Fruit fly (Drosophila melanogaster): ENCODE results near the gene lectin-30A.

lectin-30A gene

dm6 chr2L:9244263-9244662, 10.4 kb downstream of the lectin-30A start:
- TF ChIP-seq Snoo (tag; optimal IDR thresholded peaks at IDR 0.05) (no peak), CG15710 (tag; optimal IDR thresholded peaks at IDR 0.05) (no peak), CG8301 (tag; optimal IDR thresholded peaks at IDR 0.05) (no peak), CG10348 (GFP tag; IDR thresholded peaks at IDR 0.05) (no peak), CG17806 (tag; optimal IDR thresholded peaks at IDR 0.05) (no peak), CG34367 (tag; optimal IDR thresholded peaks at IDR 0.05) (no peak), CG8159 (tag; optimal IDR thresholded peaks at IDR 0.05) (no peak)

- TF ChIP-seq CG32121 (GFP tag; IDR thresholded peaks at IDR 0.05) (0 out of 2 replicates have a peak, but pooled peaks have one; percentile 23), CG14655 (GFP tag; optimal IDR thresholded peaks at IDR 0.05) (no peak), EcR (GFP tag; optimal IDR thresholded peaks at IDR 0.05) (no peak), CG15710 (tag; optimal IDR thresholded peaks at IDR 0.05) (no peak), CG17806 (tag; optimal IDR thresholded peaks at IDR 0.05) (no peak), CG34367 (tag; optimal IDR thresholded peaks at IDR 0.05) (no peak), CG4496 (GFP tag; IDR thresholded peaks at IDR 0.05) (peak; percentile 25; the same call in 1 of the 3 replicates), CG12605 (GFP tag; IDR thresholded peaks at IDR 0.05) (no peak), gl (tag; optimal IDR thresholded peaks at IDR 0.05) (no peak), Ets98B (GFP tag; IDR thresholded peaks at IDR 0.05) (no peak), fd96Ca (GFP tag; IDR thresholded peaks at IDR 0.05) (no peak), CG8301 (tag; optimal IDR thresholded peaks at IDR 0.05) (no peak), CG8159 (tag; optimal IDR thresholded peaks at IDR 0.05) (no peak), CG9948 (tag; optimal IDR thresholded peaks at IDR 0.05) (no peak), CG13204 (GFP tag; optimal IDR thresholded peaks at IDR 0.05) (no peak), Snoo (tag; optimal IDR thresholded peaks at IDR 0.05) (no peak)
These were observed 17.2 kb downstream of the lectin-30A start for dm6 chr2L:9237212-9238031.

- no peak for TF ChIP-seq CG8159 (tag; optimal IDR thresholded peaks at IDR 0.05)
- no peak for TF ChIP-seq CG15710 (tag; optimal IDR thresholded peaks at IDR 0.05)
- no peak for TF ChIP-seq CG32121 (GFP tag; IDR thresholded peaks at IDR 0.05)
- TF ChIP-seq Snoo (tag; optimal IDR thresholded peaks at IDR 0.05), result no peak
- TF ChIP-seq CG17806 (tag; optimal IDR thresholded peaks at IDR 0.05), result no peak
- no peak for TF ChIP-seq rn (GFP tag; IDR thresholded peaks at IDR 0.05)
- TF ChIP-seq Pif1B (GFP tag; optimal IDR thresholded peaks at IDR 0.05), result no peak
- TF ChIP-seq Pif1A (GFP tag; optimal IDR thresholded peaks at IDR 0.05), result no peak
- no peak for TF ChIP-seq fd96Ca (GFP tag; IDR thresholded peaks at IDR 0.05)
- no peak for TF ChIP-seq CG14655 (GFP tag; optimal IDR thresholded peaks at IDR 0.05)
- no peak for TF ChIP-seq Ets98B (GFP tag; IDR thresholded peaks at IDR 0.05)
These were observed 18.2 kb downstream of the lectin-30A start for dm6 chr2L:9236404-9236803.

- TF ChIP-seq CG15710 (tag; optimal IDR thresholded peaks at IDR 0.05) (no peak), CG8301 (tag; optimal IDR thresholded peaks at IDR 0.05) (no peak), CG4496 (GFP tag; IDR thresholded peaks at IDR 0.05) (no peak), CG9948 (tag; optimal IDR thresholded peaks at IDR 0.05) (no peak), Snoo (tag; optimal IDR thresholded peaks at IDR 0.05) (peak; percentile 63)
These were observed 19.1 kb downstream of the lectin-30A start for dm6 chr2L:9235556-9236001.

dm6 chr2L:9234104-9234503, 20.6 kb downstream of the lectin-30A start:
- TF ChIP-seq CG8159 (tag; optimal IDR thresholded peaks at IDR 0.05) (no peak), CG13204 (GFP tag; optimal IDR thresholded peaks at IDR 0.05) (peak; percentile 16)

dm6 chr2L:9231760-9232431, 22.8 kb downstream of the lectin-30A start:
- TF ChIP-seq D1 (tag; optimal IDR thresholded peaks at IDR 0.05), result no peak
- TF ChIP-seq fd96Ca (GFP tag; IDR thresholded peaks at IDR 0.05), result peak; percentile 76
- TF ChIP-seq rn (GFP tag; IDR thresholded peaks at IDR 0.05), result 0 out of 2 replicates have a peak, but pooled peaks have one; percentile 16
- TF ChIP-seq CG12605 (GFP tag; IDR thresholded peaks at IDR 0.05), result peak; percentile 93
- peak; percentile 57 for TF ChIP-seq CG15710 (tag; optimal IDR thresholded peaks at IDR 0.05)
- peak; percentile 76 for TF ChIP-seq Pif1B (GFP tag; optimal IDR thresholded peaks at IDR 0.05)
- TF ChIP-seq CG10348 (GFP tag; IDR thresholded peaks at IDR 0.05), result no peak
- peak; percentile 70 for TF ChIP-seq CG13204 (GFP tag; optimal IDR thresholded peaks at IDR 0.05)
- TF ChIP-seq CG4496 (GFP tag; IDR thresholded peaks at IDR 0.05), result peak; percentile 85
- TF ChIP-seq CG8159 (tag; optimal IDR thresholded peaks at IDR 0.05), result peak; percentile 56
- peak; percentile 76 for TF ChIP-seq Pif1A (GFP tag; optimal IDR thresholded peaks at IDR 0.05)
- peak; percentile 20 for TF ChIP-seq Snoo (tag; optimal IDR thresholded peaks at IDR 0.05)
- peak; percentile 73 for TF ChIP-seq CG32121 (GFP tag; IDR thresholded peaks at IDR 0.05)
- peak; percentile 22 for TF ChIP-seq CG9948 (tag; optimal IDR thresholded peaks at IDR 0.05)
- TF ChIP-seq gl (tag; optimal IDR thresholded peaks at IDR 0.05), result peak; percentile 81
- TF ChIP-seq Ets98B (GFP tag; IDR thresholded peaks at IDR 0.05), result peak; percentile 76
- TF ChIP-seq CG14655 (GFP tag; optimal IDR thresholded peaks at IDR 0.05), result peak; percentile 52
- peak; percentile 42 for TF ChIP-seq CG34367 (tag; optimal IDR thresholded peaks at IDR 0.05)
- peak; percentile 34 for TF ChIP-seq CG8301 (tag; optimal IDR thresholded peaks at IDR 0.05)
- peak; percentile 52 for TF ChIP-seq CG17806 (tag; optimal IDR thresholded peaks at IDR 0.05)
- no peak for TF ChIP-seq EcR (GFP tag; optimal IDR thresholded peaks at IDR 0.05)
